Fruit fly (Drosophila melanogaster) whole organism, embryonic: ENCODE results near the gene CG8925.

Source experiments
- ATbp ChIP-seq: fragments of 200-800 bp; sonication (Bioruptor generic); optimal IDR thresholded peaks from 2 replicates; lab custom pipeline; 2017; ENCODE audit warnings: missing biosample characterization, mild to moderate bottlenecking, missing genetic modification characterization, missing genetic modification reagents
- Adf1 ChIP-seq: fragments of 200-800 bp; sonication (Bioruptor generic); IDR thresholded peaks from 2 replicates; pipeline ENCODE4 v1.3.6; 2022; ENCODE audit warnings: missing biosample characterization, missing genetic modification characterization
- BEAF-32 ChIP-seq: fragments of 200-800 bp; sonication (Bioruptor generic); optimal IDR thresholded peaks from 3 replicates; lab custom pipeline; 2017; ENCODE audit warnings: missing biosample characterization, missing genetic modification characterization, mild to moderate bottlenecking, moderate library complexity, missing genetic modification reagents
- Bdp1 ChIP-seq: fragments of 200-800 bp; sonication (Bioruptor generic); optimal IDR thresholded peaks from 3 replicates; lab custom pipeline; 2016; ENCODE audit warnings: missing biosample characterization, missing genetic modification characterization
- CG10979 ChIP-seq: fragments of 200-800 bp; sonication (Bioruptor generic); optimal IDR thresholded peaks from 2 replicates; lab custom pipeline; 2018; ENCODE audit warnings: missing biosample characterization, mild to moderate bottlenecking, missing genetic modification characterization, moderate library complexity
- CG12104 ChIP-seq: fragments of 200-800 bp; sonication (Bioruptor generic); optimal IDR thresholded peaks from 3 replicates; lab custom pipeline; 2016; ENCODE audit warnings: missing biosample characterization, missing genetic modification characterization
- CG13287 ChIP-seq: fragments of 200-800 bp; sonication (Bioruptor generic); IDR thresholded peaks from 2 replicates; pipeline ENCODE4 v1.3.6; 2022; ENCODE audit warnings: missing biosample characterization, missing genetic modification characterization; ENCODE audit not compliant: partially characterized antibody
- CG16815 ChIP-seq: fragments of 200-800 bp; sonication (Bioruptor generic); optimal IDR thresholded peaks from 3 replicates; lab custom pipeline; 2017; ENCODE audit warnings: missing biosample characterization, mild to moderate bottlenecking, missing genetic modification characterization
- CG17328 ChIP-seq: fragments of 200-800 bp; sonication (Bioruptor generic); IDR thresholded peaks from 2 replicates; pipeline ENCODE4 v1.3.6; 2022; ENCODE audit warnings: missing biosample characterization, missing genetic modification characterization
- CG17568 ChIP-seq: fragments of 200-800 bp; sonication (Bioruptor generic); optimal IDR thresholded peaks from 2 replicates; lab custom pipeline; 2018; ENCODE audit warnings: missing biosample characterization, mild to moderate bottlenecking, missing genetic modification characterization, moderate library complexity
- CG17612 ChIP-seq: fragments of 200-800 bp; sonication (Bioruptor generic); IDR thresholded peaks from 2 replicates; pipeline ENCODE4 v1.3.6; 2022; ENCODE audit warnings: missing biosample characterization, missing genetic modification characterization
- CG17829 ChIP-seq: fragments of 200-800 bp; optimal IDR thresholded peaks from 2 replicates; lab custom pipeline; 2019; ENCODE audit warnings: missing biosample characterization, mild to moderate bottlenecking, missing genetic modification characterization, moderate library complexity
- CG3163 ChIP-seq: fragments of 200-800 bp; sonication (Bioruptor generic); optimal IDR thresholded peaks from 3 replicates; lab custom pipeline; 2016; ENCODE audit warnings: missing biosample characterization, missing genetic modification characterization
- CG32772 ChIP-seq: fragments of 200-800 bp; sonication (Bioruptor generic); IDR thresholded peaks from 2 replicates; pipeline ENCODE4 v1.3.6; 2022; ENCODE audit warnings: missing biosample characterization, missing genetic modification characterization
- CG4707 ChIP-seq: fragments of 200-800 bp; sonication (Bioruptor generic); optimal IDR thresholded peaks from 2 replicates; lab custom pipeline; 2018; ENCODE audit warnings: missing biosample characterization, mild to moderate bottlenecking, missing genetic modification characterization, moderate library complexity
- Drgx ChIP-seq: fragments of 200-800 bp; sonication (Bioruptor generic); IDR thresholded peaks from 2 replicates; pipeline ENCODE4 v1.3.6; 2022; ENCODE audit warnings: missing biosample characterization, missing genetic modification characterization
- Ets65A ChIP-seq: fragments of 200-800 bp; sonication (Bioruptor generic); peaks from one replicate; lab custom pipeline; 2016; ENCODE audit warnings: missing biosample characterization, missing genetic modification characterization
- Ets97D ChIP-seq: fragments of 200-800 bp; sonication (Bioruptor generic); optimal IDR thresholded peaks from 3 replicates; lab custom pipeline; 2016; ENCODE audit warnings: missing biosample characterization, missing genetic modification characterization
- HLH3B ChIP-seq: fragments of 200-800 bp; sonication (Bioruptor generic); IDR thresholded peaks from 2 replicates; pipeline ENCODE4 v1.3.6; 2022; ENCODE audit warnings: missing biosample characterization, missing genetic modification characterization
- Hand ChIP-seq: fragments of 200-800 bp; sonication (Bioruptor generic); optimal IDR thresholded peaks from 2 replicates; lab custom pipeline; 2017; ENCODE audit warnings: mild to moderate bottlenecking, missing biosample characterization, missing genetic modification reagents, missing genetic modification characterization
- HmgZ ChIP-seq: fragments of 200-800 bp; sonication (Bioruptor generic); optimal IDR thresholded peaks from 2 replicates; lab custom pipeline; 2018; ENCODE audit warnings: missing biosample characterization, mild to moderate bottlenecking, missing genetic modification characterization
- Hr51 ChIP-seq, 2 experiments: fragments of 200-800 bp; sonication (Bioruptor generic); optimal IDR thresholded peaks; 2 replicates in 1 of 2; 3 replicates in 1 of 2; lab custom pipeline; 2016 to 2018; ENCODE audit warnings: missing biosample characterization in 2 of 2, missing genetic modification characterization in 2 of 2, mild to moderate bottlenecking in 1 of 2, moderate library complexity in 1 of 2
- Hr78 ChIP-seq, 2 experiments: fragments of 200-800 bp in 1 of 2; fragments of >200 bp in 1 of 2; sonication (Bioruptor generic) in 1 of 2; optimal IDR thresholded peaks; 2 replicates each; lab custom pipeline; 2017 to 2019; ENCODE audit warnings: missing biosample characterization in 2 of 2, missing genetic modification characterization in 2 of 2, mild to moderate bottlenecking in 1 of 2, moderate library complexity in 1 of 2
- Lim3 ChIP-seq: fragments of 200-800 bp; sonication (Bioruptor generic); IDR thresholded peaks from 2 replicates; pipeline ENCODE4 v1.3.6; 2022; ENCODE audit warnings: missing biosample characterization, missing genetic modification characterization
- Med ChIP-seq: fragments of 200-800 bp; sonication (Bioruptor generic); peaks from one replicate; lab custom pipeline; 2016; ENCODE audit warnings: missing biosample characterization, missing genetic modification characterization, mild to moderate bottlenecking, inconsistent platforms, moderate library complexity
- Myb ChIP-seq: fragments of 200-800 bp; sonication (Bioruptor generic); optimal IDR thresholded peaks from 2 replicates; lab custom pipeline; 2016; ENCODE audit warnings: missing biosample characterization, missing genetic modification characterization
- NfI ChIP-seq: fragments of 200-800 bp; sonication (Bioruptor generic); optimal IDR thresholded peaks from 3 replicates; lab custom pipeline; 2018; ENCODE audit warnings: missing biosample characterization, mild to moderate bottlenecking, missing genetic modification characterization, moderate library complexity
- Pdp1 ChIP-seq, 2 experiments: fragments of 200-800 bp; sonication (Bioruptor generic); optimal IDR thresholded peaks; 3 replicates each; lab custom pipeline; 2016; ENCODE audit warnings: missing biosample characterization in 2 of 2, missing genetic modification characterization in 2 of 2, mild to moderate bottlenecking in 1 of 2, moderate library complexity in 1 of 2
- Ssrp ChIP-seq: fragments of 200-800 bp; sonication (Bioruptor generic); optimal IDR thresholded peaks from 2 replicates; lab custom pipeline; 2018; ENCODE audit warnings: missing biosample characterization, mild to moderate bottlenecking, missing genetic modification characterization, moderate library complexity
- Trl ChIP-seq, 3 experiments: fragments of >200 bp in 2 of 3; fragments of 200-800 bp in 1 of 3; sonication (Bioruptor generic) in 1 of 3; optimal IDR thresholded peaks; 2 replicates in 1 of 3; 3 replicates in 2 of 3; lab custom pipeline; 2016 to 2017; ENCODE audit warnings: missing biosample characterization in 1 of 3, missing genetic modification characterization in 1 of 3
- chinmo ChIP-seq: fragments of 200-800 bp; sonication (Bioruptor generic); IDR thresholded peaks from 4 replicates; pipeline ENCODE4 v1.3.6; 2022; ENCODE audit warnings: missing biosample characterization, missing genetic modification characterization; ENCODE audit not compliant: partially characterized antibody
- crol ChIP-seq: fragments of 200-800 bp; sonication (Bioruptor generic); IDR thresholded peaks from 2 replicates; pipeline ENCODE4 v1.3.6; 2022; ENCODE audit warnings: missing biosample characterization, missing genetic modification characterization
- cwo ChIP-seq: fragments of 200-800 bp; sonication (Bioruptor generic); optimal IDR thresholded peaks from 3 replicates; lab custom pipeline; 2017; ENCODE audit warnings: missing biosample characterization, missing genetic modification characterization, mild to moderate bottlenecking, moderate library complexity, missing genetic modification reagents
- dmrt99B ChIP-seq: fragments of 200-800 bp; sonication (Bioruptor generic); optimal IDR thresholded peaks from 2 replicates; lab custom pipeline; 2018; ENCODE audit warnings: missing biosample characterization, mild to moderate bottlenecking, missing genetic modification characterization, moderate library complexity
- gt ChIP-seq: fragments of 200-800 bp; sonication (Bioruptor generic); IDR thresholded peaks from 2 replicates; pipeline ENCODE4 v1.3.6; 2022; ENCODE audit warnings: missing biosample characterization, missing genetic modification characterization
- h ChIP-seq: fragments of >200 bp; optimal IDR thresholded peaks from 2 replicates; lab custom pipeline; 2017
- hbn ChIP-seq: fragments of 200-800 bp; sonication (Bioruptor generic); IDR thresholded peaks from 2 replicates; pipeline ENCODE4 v1.3.6; 2022; ENCODE audit warnings: missing biosample characterization, missing genetic modification characterization; ENCODE audit not compliant: partially characterized antibody
- kay ChIP-seq: fragments of 200-800 bp; sonication (Bioruptor generic); optimal IDR thresholded peaks from 2 replicates; lab custom pipeline; 2016; ENCODE audit warnings: missing biosample characterization, missing genetic modification characterization
- pfk ChIP-seq: fragments of 200-800 bp; sonication (Bioruptor generic); optimal IDR thresholded peaks from 2 replicates; lab custom pipeline; 2018; ENCODE audit warnings: missing biosample characterization, mild to moderate bottlenecking, missing genetic modification characterization, moderate library complexity
- rib ChIP-seq: fragments of 200-800 bp; sonication (Bioruptor generic); IDR thresholded peaks from 2 replicates; pipeline ENCODE4 v1.3.6; 2022; ENCODE audit warnings: missing biosample characterization, missing genetic modification characterization
- sc ChIP-seq, 3 experiments: fragments of >200 bp in 2 of 3; fragments of 200-800 bp in 1 of 3; sonication (Bioruptor generic) in 1 of 3; optimal IDR thresholded peaks; 2 replicates in 2 of 3; 3 replicates in 1 of 3; lab custom pipeline; 2017; ENCODE audit warnings: mild to moderate bottlenecking in 1 of 3, missing biosample characterization in 1 of 3, missing genetic modification characterization in 1 of 3, missing genetic modification reagents in 1 of 3
- sim ChIP-seq: fragments of 200-800 bp; sonication (Bioruptor generic); IDR thresholded peaks from 2 replicates; pipeline ENCODE4 v1.3.6; 2022; ENCODE audit warnings: missing biosample characterization, missing genetic modification characterization
- so ChIP-seq: fragments of 200-800 bp; sonication (Bioruptor generic); IDR thresholded peaks from 3 replicates; pipeline ENCODE4 v1.3.6; 2022; ENCODE audit warnings: missing biosample characterization, missing genetic modification characterization
- z ChIP-seq: fragments of 200-800 bp; sonication (Bioruptor generic); IDR thresholded peaks from 3 replicates; pipeline ENCODE4 v1.3.6; 2022; ENCODE audit warnings: missing biosample characterization, missing genetic modification characterization
- zen2 ChIP-seq: fragments of 200-800 bp; sonication (Bioruptor generic); IDR thresholded peaks from 3 replicates; pipeline ENCODE4 v1.3.6; 2022; ENCODE audit warnings: missing biosample characterization, missing genetic modification characterization; ENCODE audit not compliant: partially characterized antibody

The CG8925 gene

DNA sequence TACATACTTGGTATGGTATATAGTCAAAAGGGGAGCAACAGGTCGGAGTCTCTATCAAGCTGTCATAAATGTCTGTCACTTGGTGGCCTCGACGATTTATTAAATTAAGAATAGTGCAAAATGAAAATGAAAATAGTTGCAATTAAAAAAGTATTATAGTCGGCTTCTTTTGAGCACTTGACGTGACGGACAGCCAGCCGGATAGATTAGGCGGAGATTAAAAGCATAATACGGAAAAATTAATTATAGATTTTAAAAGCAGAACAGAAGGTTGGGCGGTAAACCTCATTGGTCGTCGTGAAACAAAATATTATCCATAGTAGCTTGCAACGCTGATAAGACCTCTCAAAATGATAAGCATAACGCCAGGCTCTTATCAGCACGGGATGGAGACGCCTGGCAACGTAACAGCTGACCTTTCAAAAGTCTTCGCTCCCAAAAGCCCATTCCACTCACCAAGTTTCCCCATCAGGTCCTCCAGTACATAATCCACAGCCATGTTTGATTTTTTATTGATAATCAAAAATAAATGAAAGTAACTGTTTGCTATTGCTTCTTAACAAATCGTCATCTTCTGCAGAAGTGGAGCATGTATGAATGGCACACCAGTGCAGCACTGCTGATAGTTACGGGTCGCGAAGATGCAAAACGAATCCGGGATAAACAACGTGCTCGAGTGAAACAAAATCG, 30.7 kb downstream of the CG8925 start (continued):
- TF ChIP-seq Ets65A (GFP tag; lab: Kevin White, UChicago), result peak; percentile 23
- TF ChIP-seq Hr51 (GFP tag; optimal IDR thresholded peaks at IDR 0.05; lab: Kevin White, UChicago), result no peak
- TF ChIP-seq CG17328 (GFP tag; lab: Robert Waterston, UW), result no peak
- TF ChIP-seq Pdp1 (GFP tag; optimal IDR thresholded peaks at IDR 0.05; lab: Kevin White, UChicago), result peak in 1 of 2 experiments; percentile 68
- no peak for TF ChIP-seq CG17612 (GFP tag; lab: Robert Waterston, UW)
- TF ChIP-seq h (lab: Kevin White, UChicago), result no peak
- peak; percentile 41 for TF ChIP-seq HmgZ (tag; lab: Kevin White, UChicago)
- no peak for TF ChIP-seq CG4707 (GFP tag; lab: Kevin White, UChicago)

DNA sequence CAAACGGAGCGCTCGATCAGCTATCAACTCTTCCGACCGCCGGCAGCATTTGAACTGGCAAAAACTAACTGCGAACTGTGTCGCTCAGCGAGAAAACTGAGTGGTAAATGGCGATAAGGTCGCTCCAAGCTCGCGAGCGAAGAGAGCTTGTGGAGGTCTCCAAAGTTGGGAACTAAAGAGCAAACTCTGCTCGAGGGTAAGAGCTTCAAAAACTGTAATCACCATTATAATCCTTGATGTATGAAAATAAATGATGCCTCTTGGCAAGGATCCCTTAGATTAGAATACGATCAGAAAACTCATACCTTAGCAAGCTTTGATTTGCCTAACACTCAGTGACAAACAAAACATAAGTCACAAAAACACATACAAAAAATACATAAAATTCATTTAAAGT, 31.2 kb downstream of the CG8925 start, which contains the start of the genes CG6126 and CG31287:
Gene CG6126 (minus strand): TSS at position 59 of the 397 bp plus-strand sequence.
Gene CG31287 (plus strand): TSS at position 347 of the 397 bp plus-strand sequence.
- TF ChIP-seq Trl (optimal IDR thresholded peaks at IDR 0.05; lab: Kevin White, UChicago) (peak in 1 of 2 experiments; percentile 77), Trl (GFP tag; optimal IDR thresholded peaks at IDR 0.05; lab: Kevin White, UChicago) (no peak), Hand (GFP tag; lab: Kevin White, UChicago) (peak; percentile 11), z (GFP tag; lab: Robert Waterston, UW) (peak; percentile 80), Ets97D (GFP tag; lab: Kevin White, UChicago) (no peak), HLH3B (GFP tag; lab: Robert Waterston, UW) (no peak), Hr78 (GFP tag; optimal IDR thresholded peaks at IDR 0.05; lab: Kevin White, UChicago) (peak in 1 of 2 experiments; percentile 1), CG17829 (tag; lab: Kevin White, UChicago) (no peak), so (peak; percentile 26; the same call in 1 of the 3 replicates), Med (GFP tag; lab: Kevin White, UChicago) (peak; percentile 63), cwo (GFP tag; lab: Kevin White, UChicago) (peak; percentile 9), CG3163 (peak; percentile 69), CG13287 (0 out of 2 replicates have a peak, but pooled peaks have one; percentile 12), Lim3 (no peak), BEAF-32 (GFP tag; lab: Kevin White, UChicago) (no peak), crol (GFP tag; lab: Robert Waterston, UW) (no peak), pfk (GFP tag; lab: Kevin White, UChicago) (no peak), CG32772 (GFP tag; lab: Robert Waterston, UW) (no peak), dmrt99B (tag; lab: Kevin White, UChicago) (no peak), Drgx (peak; percentile 19; the same call in 1 of the 2 replicates), Adf1 (GFP tag; lab: Robert Waterston, UW) (peak; percentile 18; the same call in 1 of the 2 replicates), hbn (GFP tag; lab: Robert Waterston, UW) (0 out of 2 replicates have a peak, but pooled peaks have one; percentile 16), CG12104 (no peak), rib (GFP tag; lab: Robert Waterston, UW) (peak; percentile 16; the same call in 1 of the 2 replicates), chinmo (peak; percentile 88; the same call in 1 of the 4 replicates)

DNA sequence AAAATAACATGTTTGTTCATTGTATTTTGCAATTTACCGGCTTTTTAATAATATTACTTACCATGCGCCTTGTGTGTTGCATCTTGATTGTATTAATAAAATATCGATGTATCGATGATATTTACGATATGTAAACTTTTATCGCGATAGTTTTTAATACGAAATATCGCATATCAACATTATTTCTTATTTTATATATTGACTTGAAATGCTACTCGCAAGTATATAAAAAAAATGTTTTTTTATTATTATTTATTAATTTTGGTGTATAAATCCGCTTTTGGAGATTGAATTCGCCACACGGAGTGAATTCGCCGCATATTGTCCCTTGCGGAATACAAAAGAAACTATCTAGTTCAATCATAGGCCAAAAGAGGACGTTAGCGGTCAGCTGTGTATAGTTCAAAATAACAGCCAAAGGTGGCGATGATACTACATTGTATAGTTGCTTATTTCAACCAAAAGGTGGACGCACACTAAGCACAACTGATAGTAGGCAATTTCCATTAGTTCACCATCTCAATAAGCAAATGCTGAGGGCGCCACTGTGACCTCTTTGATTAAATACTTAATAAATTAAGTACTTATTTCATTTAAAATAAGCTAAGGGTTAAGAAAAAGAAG, 33.5 kb downstream of the CG8925 start, which contains the start of gene mtSSB:
Gene mtSSB (minus strand): TSS at position 96 of the 624 bp plus-strand sequence.
- TF ChIP-seq ATbp (GFP tag; lab: Kevin White, UChicago), result peak; percentile 61
- peak; percentile 91 for TF ChIP-seq CG10979 (tag; lab: Kevin White, UChicago)
- TF ChIP-seq kay (GFP tag; lab: Kevin White, UChicago), result peak; percentile 81
- TF ChIP-seq CG17568 (GFP tag; lab: Kevin White, UChicago), result peak; percentile 32
- TF ChIP-seq CG17328 (GFP tag; lab: Robert Waterston, UW), result peak; percentile 93
- peak; percentile 100 for TF ChIP-seq zen2 (GFP tag; lab: Robert Waterston, UW)
- TF ChIP-seq NfI, result peak; percentile 82
- peak; percentile 69 for TF ChIP-seq CG16815
- TF ChIP-seq sc (optimal IDR thresholded peaks at IDR 0.05; lab: Kevin White, UChicago), result no peak
- peak; percentile 77 for TF ChIP-seq sc (GFP tag; optimal IDR thresholded peaks at IDR 0.05; lab: Kevin White, UChicago)
- TF ChIP-seq gt, result peak; percentile 60; the same call in 1 of the 2 replicates
- peak; percentile 61 for TF ChIP-seq Bdp1 (GFP tag; lab: Kevin White, UChicago)
- peak; percentile 54 for TF ChIP-seq Myb
- TF ChIP-seq Ssrp (tag; lab: Kevin White, UChicago), result peak; percentile 49
- peak; percentile 70 for TF ChIP-seq sim (GFP tag; lab: Robert Waterston, UW)
